Worm (Caenorhabditis elegans): ENCODE data around the gene W07G1.7.

ce11 chrII:13957437-13957836 is 8.7 kb downstream of the W07G1.7 start, which contains the start of gene zip-3:
- TF ChIP-seq aly-2 (tag; optimal IDR thresholded peaks at IDR 0.05) (no peak), ZK546.5 (tag; optimal IDR thresholded peaks at IDR 0.05) (no peak), nhr-77 (tag; optimal IDR thresholded peaks at IDR 0.05) (no peak), nfya-1 (tag; optimal IDR thresholded peaks at IDR 0.05; ENCODE audit: insufficient read depth) (no peak), elt-1 (tag; optimal IDR thresholded peaks at IDR 0.05) (no peak), fos-1 (tag; optimal IDR thresholded peaks at IDR 0.05) (no peak), unc-62 (GFP tag; optimal IDR thresholded peaks at IDR 0.05) (no peak)
